Worm (Caenorhabditis elegans) whole organism, midembryonic: ENCODE results near the gene slc-36.5.

Experiments used
- T22C8.4 ChIP-seq: fragments of 200-800 bp; sonication (Bioruptor generic); IDR thresholded peaks from 2 replicates; pipeline ENCODE4 v1.3.6; 2022; ENCODE audit warnings: missing genetic modification characterization, missing compliant biosample characterization
- cog-1 ChIP-seq: sonication (generic microtip); optimal IDR thresholded peaks from 2 replicates; lab custom pipeline; 2016; ENCODE audit warnings: missing genetic modification characterization, missing compliant biosample characterization
- flt-1 ChIP-seq: fragments of 200-800 bp; sonication (Bioruptor generic); IDR thresholded peaks from 2 replicates; pipeline ENCODE4 v1.3.6; 2022; ENCODE audit warnings: missing genetic modification characterization, missing compliant biosample characterization
- klf-2 ChIP-seq: fragments of 200-800 bp; sonication (Bioruptor generic); conservative IDR thresholded peaks from 2 replicates; pipeline ENCODE4 v1.3.6; 2022; ENCODE audit warnings: missing genetic modification reagents, missing genetic modification characterization, missing compliant biosample characterization
- med-1 ChIP-seq: sonication (generic microtip); optimal IDR thresholded peaks from 2 replicates; lab custom pipeline; 2017; ENCODE audit warnings: missing genetic modification characterization, mild to moderate bottlenecking, missing compliant biosample characterization, antibody characterized with exemption, missing genetic modification reagents; ENCODE audit not compliant: insufficient read depth
- ref-1 ChIP-seq: fragments of 200-800 bp; sonication (Bioruptor generic); conservative IDR thresholded peaks from 2 replicates; pipeline ENCODE4 v1.3.6; 2022; ENCODE audit warnings: missing genetic modification reagents, missing genetic modification characterization, missing compliant biosample characterization
- tab-1 ChIP-seq: fragments of 200-800 bp; sonication (Bioruptor generic); IDR thresholded peaks from 2 replicates; pipeline ENCODE4 v1.3.6; 2022; ENCODE audit warnings: missing genetic modification characterization, missing compliant biosample characterization
- ztf-23 ChIP-seq: fragments of 200-800 bp; sonication (Bioruptor generic); IDR thresholded peaks from 2 replicates; pipeline ENCODE4 v1.3.6; 2022; ENCODE audit warnings: missing genetic modification reagents, missing genetic modification characterization, missing compliant biosample characterization
- ztf-29 ChIP-seq: fragments of 200-800 bp; sonication (Bioruptor generic); IDR thresholded peaks from 2 replicates; pipeline ENCODE4 v1.3.6; 2022; ENCODE audit warnings: missing genetic modification reagents, missing genetic modification characterization, missing compliant biosample characterization

slc-36.5 gene

DNA sequence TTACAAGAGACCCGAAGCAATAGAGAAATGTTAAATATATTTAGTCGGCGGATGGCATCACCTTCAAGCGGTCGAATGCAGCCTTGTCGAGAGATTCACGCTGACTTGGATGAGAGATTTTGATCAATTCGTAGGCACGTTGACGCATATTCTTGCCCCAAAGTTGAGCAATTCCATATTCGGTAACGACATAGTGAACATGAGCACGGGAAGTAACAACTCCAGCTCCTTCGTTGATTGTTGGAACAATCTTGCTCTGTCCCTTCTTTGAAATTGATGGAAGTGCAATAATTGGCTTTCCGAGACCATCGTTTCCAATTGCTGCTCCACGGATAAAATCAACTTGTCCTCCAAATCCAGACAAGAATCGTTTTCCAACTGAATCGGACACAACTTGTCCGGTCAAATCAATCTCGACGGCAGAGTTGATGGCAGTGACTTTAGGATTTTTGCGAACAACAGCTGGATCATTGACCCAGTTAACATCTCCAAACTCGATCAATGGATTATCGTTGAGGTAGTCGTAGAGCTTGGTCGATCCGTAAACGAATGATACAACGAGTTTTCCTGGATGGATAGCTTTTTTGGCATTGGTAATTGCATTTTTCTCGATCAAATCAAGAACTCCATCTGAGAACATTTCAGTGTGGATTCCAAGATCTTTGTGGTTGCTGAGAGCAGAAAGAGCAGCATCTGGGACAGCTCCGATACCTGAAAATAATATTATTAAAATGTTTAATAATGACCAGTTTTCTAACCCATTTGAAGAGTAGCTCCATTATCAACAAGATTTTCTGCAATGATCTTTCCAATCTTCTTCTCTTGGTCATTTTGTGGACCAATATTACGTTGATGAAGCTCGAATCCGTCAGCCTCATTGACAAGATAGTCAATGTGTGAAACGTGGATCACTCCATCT, 12.1 kb upstream of the slc-36.5 start:
- TF ChIP-seq ztf-29 (GFP tag; lab: Robert Waterston, UW), result no peak
- no peak for TF ChIP-seq tab-1 (GFP tag; lab: Robert Waterston, UW)
- TF ChIP-seq med-1 (GFP tag; lab: Kevin White, UChicago), result no peak
- no peak for TF ChIP-seq ref-1
- TF ChIP-seq klf-2 (GFP tag; lab: Robert Waterston, UW), result no peak
- no peak for TF ChIP-seq flt-1
- TF ChIP-seq ztf-23 (GFP tag; lab: Robert Waterston, UW), result no peak

DNA sequence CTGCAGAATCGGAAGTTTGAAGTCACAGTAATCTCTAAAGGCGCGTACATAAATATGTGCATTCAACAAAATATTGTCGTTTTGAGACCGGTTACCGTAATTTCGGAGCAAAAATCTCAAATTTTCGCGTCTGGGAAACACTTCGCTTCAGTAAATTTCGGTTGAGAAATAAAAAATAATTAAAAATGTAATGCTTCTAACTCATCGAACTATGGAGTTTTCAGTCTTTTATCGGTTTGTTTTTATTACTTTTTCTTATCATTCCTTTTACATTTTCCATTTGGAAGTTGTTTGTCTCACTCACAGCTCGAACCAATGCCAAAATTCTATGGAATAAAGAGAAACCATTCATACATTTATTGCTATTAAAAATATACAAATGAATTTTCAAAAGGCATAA, 11.4 kb upstream of the slc-36.5 start:
- TF ChIP-seq klf-2 (GFP tag; lab: Robert Waterston, UW) (no peak), ref-1 (no peak), T22C8.4 (GFP tag; lab: Robert Waterston, UW) (no peak), med-1 (GFP tag; lab: Kevin White, UChicago) (no peak), ztf-23 (GFP tag; lab: Robert Waterston, UW) (no peak), cog-1 (tag; lab: Kevin White, UChicago) (no peak), tab-1 (GFP tag; lab: Robert Waterston, UW) (no peak), flt-1 (no peak), ztf-29 (GFP tag; lab: Robert Waterston, UW) (no peak)

DNA sequence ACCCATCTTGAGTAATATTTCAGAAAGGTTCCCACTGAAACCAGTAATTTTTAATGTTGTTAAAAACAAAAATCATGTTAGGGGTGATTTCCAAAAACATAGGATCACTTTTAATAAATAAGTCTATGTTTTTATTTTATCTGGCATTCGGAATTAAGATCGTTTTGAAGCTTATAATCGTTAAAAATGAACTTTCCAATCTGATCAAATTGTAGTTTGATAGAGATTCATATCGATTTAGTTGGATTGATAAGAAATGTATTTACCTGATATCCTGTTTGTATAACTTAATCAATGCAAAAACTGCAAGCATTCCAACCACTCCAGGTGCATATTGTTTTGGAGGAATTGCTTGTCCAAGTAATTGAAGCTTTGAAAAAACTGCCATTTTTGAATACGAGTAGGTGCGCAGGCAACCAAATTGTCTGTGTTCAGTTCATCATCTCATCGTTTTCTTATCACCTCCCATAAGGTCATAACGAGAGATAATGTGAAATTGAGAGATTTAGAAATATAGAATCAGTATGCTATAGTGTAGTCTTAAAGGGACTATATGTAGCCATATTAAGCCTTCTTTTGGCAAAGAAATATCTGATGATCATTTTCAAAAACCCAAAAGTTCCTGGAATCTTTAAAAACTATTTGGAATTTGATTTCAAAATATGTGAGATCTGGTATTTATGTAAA, 10.6 kb upstream of the slc-36.5 start, which contains the start of gene pmp-2:
TSS of gene pmp-2 (minus strand) at position 487 of the 687 bp plus-strand sequence.
- TF ChIP-seq klf-2 (GFP tag; lab: Robert Waterston, UW) (no peak), flt-1 (no peak)

- TF ChIP-seq klf-2 (GFP tag; lab: Robert Waterston, UW), result no peak
- TF ChIP-seq ref-1, result no peak
- TF ChIP-seq T22C8.4 (GFP tag; lab: Robert Waterston, UW), result no peak
- no peak for TF ChIP-seq flt-1
- TF ChIP-seq ztf-29 (GFP tag; lab: Robert Waterston, UW), result no peak
- no peak for TF ChIP-seq ztf-23 (GFP tag; lab: Robert Waterston, UW)
- no peak for TF ChIP-seq tab-1 (GFP tag; lab: Robert Waterston, UW)
- TF ChIP-seq cog-1 (tag; lab: Kevin White, UChicago), result no peak
- TF ChIP-seq med-1 (GFP tag; lab: Kevin White, UChicago), result no peak
Measured at ce11 chrII:6884568-6884967, 7.7 kb upstream of the slc-36.5 start.

DNA sequence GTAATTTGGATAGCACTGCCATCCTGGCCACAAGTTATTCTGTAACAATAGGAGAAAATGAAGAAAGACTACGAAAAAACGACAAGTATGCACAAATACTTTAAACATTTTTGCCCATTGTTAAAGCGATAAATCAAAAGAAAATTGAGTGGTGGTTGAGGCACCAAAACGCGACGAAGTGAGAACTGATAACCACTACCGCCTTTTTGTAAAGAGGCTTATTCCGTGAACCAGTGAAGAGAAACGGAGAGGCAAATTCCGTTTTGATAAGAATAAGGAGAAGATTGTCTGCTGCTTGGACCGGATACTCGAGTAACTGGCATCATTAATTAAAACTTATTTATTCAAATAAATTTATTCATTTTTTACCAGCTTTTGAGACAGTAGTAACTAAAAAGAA, 6.9 kb upstream of the slc-36.5 start, which contains the start of gene pmp-1:
TSS of gene pmp-1 (minus strand) at position 39 of the 400 bp plus-strand sequence.
- TF ChIP-seq klf-2 (GFP tag; lab: Robert Waterston, UW) (no peak), med-1 (GFP tag; lab: Kevin White, UChicago) (no peak), cog-1 (tag; lab: Kevin White, UChicago) (no peak), T22C8.4 (GFP tag; lab: Robert Waterston, UW) (no peak), ref-1 (no peak), tab-1 (GFP tag; lab: Robert Waterston, UW) (no peak), ztf-23 (GFP tag; lab: Robert Waterston, UW) (no peak), flt-1 (no peak), ztf-29 (GFP tag; lab: Robert Waterston, UW) (no peak)

- TF ChIP-seq T22C8.4 (GFP tag; lab: Robert Waterston, UW) (no peak), flt-1 (no peak), cog-1 (tag; lab: Kevin White, UChicago) (no peak), klf-2 (GFP tag; lab: Robert Waterston, UW) (no peak), ztf-23 (GFP tag; lab: Robert Waterston, UW) (no peak), ztf-29 (GFP tag; lab: Robert Waterston, UW) (no peak), tab-1 (GFP tag; lab: Robert Waterston, UW) (no peak), ref-1 (no peak), med-1 (GFP tag; lab: Kevin White, UChicago) (no peak)
Measured at ce11 chrII:6882335-6882734, 5.5 kb upstream of the slc-36.5 start.

ce11 chrII:6880067-6880466, 3.2 kb upstream of the slc-36.5 start, which contains the start of gene C44B7.7:
Gene C44B7.7 (minus strand): TSS chrII:6880167.
- no peak for TF ChIP-seq ref-1
- no peak for TF ChIP-seq ztf-23 (GFP tag; lab: Robert Waterston, UW)
- TF ChIP-seq cog-1 (tag; lab: Kevin White, UChicago), result no peak
- no peak for TF ChIP-seq tab-1 (GFP tag; lab: Robert Waterston, UW)
- TF ChIP-seq ztf-29 (GFP tag; lab: Robert Waterston, UW), result no peak
- TF ChIP-seq T22C8.4 (GFP tag; lab: Robert Waterston, UW), result no peak
- TF ChIP-seq klf-2 (GFP tag; lab: Robert Waterston, UW), result no peak
- no peak for TF ChIP-seq med-1 (GFP tag; lab: Kevin White, UChicago)
- no peak for TF ChIP-seq flt-1

- TF ChIP-seq ref-1 (no peak), med-1 (GFP tag; lab: Kevin White, UChicago) (no peak), cog-1 (tag; lab: Kevin White, UChicago) (no peak), T22C8.4 (GFP tag; lab: Robert Waterston, UW) (no peak), klf-2 (GFP tag; lab: Robert Waterston, UW) (no peak), tab-1 (GFP tag; lab: Robert Waterston, UW) (no peak), flt-1 (no peak), ztf-23 (GFP tag; lab: Robert Waterston, UW) (no peak), ztf-29 (GFP tag; lab: Robert Waterston, UW) (no peak)
Measured at ce11 chrII:6877881-6878280, 1.0 kb upstream of the slc-36.5 start.

DNA sequence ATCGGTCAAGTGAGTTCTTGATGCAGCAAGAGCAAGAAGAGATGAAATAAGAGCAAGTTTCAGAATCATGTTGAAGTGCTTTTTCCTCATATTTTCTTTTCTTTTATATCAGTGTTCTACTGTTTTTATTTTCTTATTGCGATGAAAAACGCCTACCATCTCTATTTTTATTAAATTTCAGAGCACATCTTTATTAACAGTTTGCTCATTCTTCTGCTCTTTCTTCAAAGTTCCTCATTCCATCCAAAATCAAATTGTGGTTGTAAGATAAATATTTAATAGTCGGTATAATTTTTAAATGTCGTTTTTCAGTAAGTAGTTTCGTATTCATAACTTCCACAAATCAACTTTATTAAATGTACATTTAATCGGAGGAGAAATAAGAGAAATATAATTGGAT, 4.4 kb downstream of the slc-36.5 start, which contains the start of gene C44B7.5:
TSS of gene C44B7.5 (minus strand) at position 101 of the 400 bp plus-strand sequence.
- no peak for TF ChIP-seq tab-1 (GFP tag; lab: Robert Waterston, UW)
- no peak for TF ChIP-seq cog-1 (tag; lab: Kevin White, UChicago)
- no peak for TF ChIP-seq ref-1
- TF ChIP-seq T22C8.4 (GFP tag; lab: Robert Waterston, UW), result no peak
- no peak for TF ChIP-seq flt-1
- TF ChIP-seq klf-2 (GFP tag; lab: Robert Waterston, UW), result no peak
- no peak for TF ChIP-seq ztf-29 (GFP tag; lab: Robert Waterston, UW)
- TF ChIP-seq ztf-23 (GFP tag; lab: Robert Waterston, UW), result no peak
- TF ChIP-seq med-1 (GFP tag; lab: Kevin White, UChicago), result no peak
